Worm (Caenorhabditis elegans): ENCODE measurements around the gene fbxa-75.
"Not testable (repeated sequence)": the region's sequence is repeated elsewhere in the genome, so short reads cannot be mapped to it uniquely, and the experiment has no call there.

- TF ChIP-seq unc-39 (tag; optimal IDR thresholded peaks at IDR 0.05); ham-2 (GFP tag; optimal IDR thresholded peaks at IDR 0.05); snpc-4 (tag; optimal IDR thresholded peaks at IDR 0.05); ztf-11 (tag; optimal IDR thresholded peaks at IDR 0.05); unc-62 (GFP tag; optimal IDR thresholded peaks at IDR 0.05): not testable (repeated sequence)
Measured at ce11 chrIII:1266799-1267198, 36.7 kb upstream of the fbxa-75 start, which contains the start of gene fbxa-151.

Measured in whole organism, mixed stage, embryonic.